Fruit fly (Drosophila melanogaster) whole organism, embryonic: Measurements from ENCODE around the gene feo.

Source experiments
- CG10209 ChIP-seq: fragments of 200-800 bp; sonication (Bioruptor generic); optimal IDR thresholded peaks from 3 replicates; lab custom pipeline; 2017; ENCODE audit warnings: missing biosample characterization, mild to moderate bottlenecking, missing genetic modification characterization, missing genetic modification reagents
- CG10366 ChIP-seq: fragments of 200-800 bp; sonication (Bioruptor generic); IDR thresholded peaks from 2 replicates; pipeline ENCODE4 v1.3.6; 2022; ENCODE audit warnings: missing biosample characterization, missing genetic modification characterization
- CG11093 ChIP-seq: fragments of 200-800 bp; sonication (Bioruptor generic); IDR thresholded peaks from 3 replicates; pipeline ENCODE4 v1.3.6; 2022; ENCODE audit warnings: missing biosample characterization, missing genetic modification characterization
- CG15011 ChIP-seq: fragments of 200-800 bp; sonication (Bioruptor generic); optimal IDR thresholded peaks from 3 replicates; lab custom pipeline; 2018; ENCODE audit warnings: missing biosample characterization, mild to moderate bottlenecking, missing genetic modification characterization
- CG17328 ChIP-seq: fragments of 200-800 bp; sonication (Bioruptor generic); IDR thresholded peaks from 2 replicates; pipeline ENCODE4 v1.3.6; 2022; ENCODE audit warnings: missing biosample characterization, missing genetic modification characterization
- CG1792 ChIP-seq: fragments of 200-800 bp; sonication (Bioruptor generic); optimal IDR thresholded peaks from 2 replicates; lab custom pipeline; 2016; ENCODE audit warnings: missing biosample characterization, missing genetic modification characterization
- CG4424 ChIP-seq: fragments of 200-800 bp; sonication (Bioruptor generic); optimal IDR thresholded peaks from 3 replicates; lab custom pipeline; 2016; ENCODE audit warnings: missing biosample characterization, missing genetic modification characterization
- CG6254 ChIP-seq: fragments of 200-800 bp; sonication (Bioruptor generic); optimal IDR thresholded peaks from 3 replicates; lab custom pipeline; 2017; ENCODE audit warnings: mild to moderate bottlenecking, missing biosample characterization, missing genetic modification reagents, missing genetic modification characterization
- CG7786 ChIP-seq: fragments of 200-800 bp; sonication (Bioruptor generic); optimal IDR thresholded peaks from 2 replicates; lab custom pipeline; 2016; ENCODE audit warnings: missing biosample characterization, missing genetic modification characterization
- Sox100B ChIP-seq: fragments of 200-800 bp; sonication (Bioruptor generic); optimal IDR thresholded peaks from 3 replicates; lab custom pipeline; 2018; ENCODE audit warnings: missing biosample characterization, mild to moderate bottlenecking, missing genetic modification characterization
- dmrt99B ChIP-seq: fragments of 200-800 bp; sonication (Bioruptor generic); optimal IDR thresholded peaks from 2 replicates; lab custom pipeline; 2018; ENCODE audit warnings: missing biosample characterization, mild to moderate bottlenecking, missing genetic modification characterization, moderate library complexity
- ewg ChIP-seq: fragments of 200-800 bp; sonication (Bioruptor generic); optimal IDR thresholded peaks from 3 replicates; lab custom pipeline; 2017; ENCODE audit warnings: mild to moderate bottlenecking, missing biosample characterization, missing genetic modification reagents, missing genetic modification characterization
- nerfin-1 ChIP-seq: fragments of 200-800 bp; sonication (Bioruptor generic); optimal IDR thresholded peaks from 3 replicates; lab custom pipeline; 2019; ENCODE audit warnings: missing biosample characterization, mild to moderate bottlenecking, missing genetic modification characterization, moderate library complexity
- org-1 ChIP-seq: fragments of 200-800 bp; sonication (Bioruptor generic); optimal IDR thresholded peaks from 2 replicates; lab custom pipeline; 2017; ENCODE audit warnings: missing biosample characterization, missing genetic modification characterization
- pb ChIP-seq: fragments of 200-800 bp; sonication (Bioruptor generic); optimal IDR thresholded peaks from 3 replicates; lab custom pipeline; 2016; ENCODE audit warnings: missing biosample characterization, missing genetic modification characterization
- trem ChIP-seq: fragments of 200-800 bp; optimal IDR thresholded peaks from 3 replicates; lab custom pipeline; 2019; ENCODE audit warnings: missing biosample characterization, mild to moderate bottlenecking, missing genetic modification characterization, moderate library complexity

The feo gene

DNA sequence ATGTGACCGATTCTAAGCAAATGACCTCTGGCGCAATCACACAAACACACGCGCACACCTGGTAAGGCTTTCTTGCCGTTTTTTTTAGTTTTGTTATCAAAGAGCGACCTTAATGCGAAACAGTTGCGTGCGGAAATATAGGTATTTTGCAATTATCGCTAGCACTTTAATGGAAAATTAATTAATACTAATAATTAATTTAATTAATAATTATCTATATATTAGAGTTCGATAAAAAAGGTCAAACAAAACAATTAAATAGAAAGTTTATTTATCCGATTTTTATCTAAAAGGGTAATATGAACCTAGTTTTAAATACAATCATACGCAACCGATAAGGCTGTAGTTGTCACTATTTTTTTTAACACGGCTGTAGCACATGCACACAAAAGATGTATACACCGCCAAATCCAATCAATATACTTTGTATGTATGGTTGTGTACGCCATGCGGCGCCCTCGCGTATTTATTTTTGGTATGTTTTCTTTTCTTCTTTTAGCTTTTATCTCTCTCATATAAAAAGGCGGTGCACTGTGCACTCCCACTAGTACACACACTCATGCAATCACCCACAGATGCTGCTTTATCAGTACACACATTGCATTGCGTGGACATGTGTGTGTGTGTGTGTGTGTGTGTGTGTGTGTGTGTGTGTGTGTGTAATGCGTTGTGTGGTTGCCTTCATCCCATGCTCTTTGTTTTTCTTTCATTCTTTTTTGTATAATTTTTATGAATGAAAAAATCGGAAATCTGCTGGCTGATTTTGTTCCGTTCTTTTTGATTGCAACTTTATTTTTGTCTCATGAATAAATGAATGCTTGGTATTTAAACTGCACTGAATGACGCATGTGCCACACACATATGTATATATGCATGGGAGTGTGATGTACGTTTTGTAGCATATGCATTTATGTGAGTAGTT, 52.0 kb downstream of the feo start (continued):
- TF ChIP-seq nerfin-1 (tag; lab: Kevin White, UChicago) (peak; percentile 55), CG11093 (GFP tag; lab: Robert Waterston, UW) (peak; percentile 36; the same call in 1 of the 3 replicates), ewg (GFP tag; lab: Kevin White, UChicago) (peak; percentile 33), CG1792 (no peak), trem (tag; lab: Kevin White, UChicago) (peak; percentile 63), CG4424 (peak; percentile 38), CG7786 (GFP tag; lab: Kevin White, UChicago) (no peak), pb (GFP tag; lab: Kevin White, UChicago) (no peak), Sox100B (peak; percentile 84), CG10209 (GFP tag; lab: Kevin White, UChicago) (peak; percentile 68), org-1 (GFP tag; lab: Kevin White, UChicago) (peak; percentile 47), dmrt99B (tag; lab: Kevin White, UChicago) (peak; percentile 86), CG10366 (peak; percentile 40), CG17328 (GFP tag; lab: Robert Waterston, UW) (peak; percentile 23; the same call in 1 of the 2 replicates), CG15011 (GFP tag; lab: Kevin White, UChicago) (no peak), CG6254 (GFP tag; lab: Kevin White, UChicago) (peak; percentile 52)
